Fruit fly (Drosophila melanogaster) whole organism, embryonic: ENCODE measurements around the gene Sil1.

Experiments used
- BEAF-32 ChIP-seq: fragments of 200-800 bp; sonication (Bioruptor generic); optimal IDR thresholded peaks from 3 replicates; lab custom pipeline; 2017; ENCODE audit warnings: missing biosample characterization, missing genetic modification characterization, mild to moderate bottlenecking, moderate library complexity, missing genetic modification reagents
- CG10209 ChIP-seq: fragments of 200-800 bp; sonication (Bioruptor generic); optimal IDR thresholded peaks from 3 replicates; lab custom pipeline; 2017; ENCODE audit warnings: missing biosample characterization, mild to moderate bottlenecking, missing genetic modification characterization, missing genetic modification reagents
- CG11247 ChIP-seq: fragments of 200-800 bp; sonication (Bioruptor generic); IDR thresholded peaks from 2 replicates; pipeline ENCODE4 v1.3.6; 2022; ENCODE audit warnings: missing biosample characterization, missing genetic modification characterization
- CG11695 ChIP-seq: fragments of 200-800 bp; sonication (Bioruptor generic); IDR thresholded peaks from 3 replicates; pipeline ENCODE4 v1.3.6; 2022; ENCODE audit warnings: missing biosample characterization, missing genetic modification characterization
- CG12299 ChIP-seq: fragments of 200-800 bp; sonication (Bioruptor generic); optimal IDR thresholded peaks from 2 replicates; lab custom pipeline; 2018; ENCODE audit warnings: missing biosample characterization, mild to moderate bottlenecking, missing genetic modification characterization
- CG12659 ChIP-seq: fragments of 200-800 bp; sonication (Bioruptor generic); optimal IDR thresholded peaks from 3 replicates; lab custom pipeline; 2017; ENCODE audit warnings: mild to moderate bottlenecking, missing biosample characterization, missing genetic modification reagents, missing genetic modification characterization
- CG13424 ChIP-seq: fragments of 200-800 bp; sonication (Bioruptor generic); optimal IDR thresholded peaks from 2 replicates; lab custom pipeline; 2019; ENCODE audit warnings: missing biosample characterization, mild to moderate bottlenecking, missing genetic modification characterization, moderate library complexity
- CG14667 ChIP-seq: fragments of 200-800 bp; sonication (Bioruptor generic); IDR thresholded peaks from 2 replicates; pipeline ENCODE4 v1.3.6; 2022; ENCODE audit warnings: missing biosample characterization, missing genetic modification characterization
- CG15601 ChIP-seq: fragments of 200-800 bp; sonication (Bioruptor generic); optimal IDR thresholded peaks from 3 replicates; lab custom pipeline; 2019; ENCODE audit warnings: missing biosample characterization, mild to moderate bottlenecking, missing genetic modification characterization, moderate library complexity
- CG1603 ChIP-seq: fragments of 200-800 bp; sonication (Bioruptor generic); optimal IDR thresholded peaks from 2 replicates; lab custom pipeline; 2019; ENCODE audit warnings: missing biosample characterization, mild to moderate bottlenecking, missing genetic modification characterization, moderate library complexity
- CG17186 ChIP-seq: fragments of 200-800 bp; sonication (Bioruptor generic); optimal IDR thresholded peaks from 3 replicates; lab custom pipeline; 2017; ENCODE audit warnings: missing biosample characterization, missing genetic modification reagents, missing genetic modification characterization
- CG17385 ChIP-seq: fragments of 200-800 bp; sonication (Bioruptor generic); optimal IDR thresholded peaks from 3 replicates; lab custom pipeline; 2018; ENCODE audit warnings: missing biosample characterization, mild to moderate bottlenecking, missing genetic modification characterization
- CG3065 ChIP-seq: fragments of 200-800 bp; sonication (Bioruptor generic); optimal IDR thresholded peaks from 2 replicates; lab custom pipeline; 2016; ENCODE audit warnings: missing biosample characterization, missing genetic modification characterization
- CG32532 ChIP-seq: fragments of 200-800 bp; sonication (Bioruptor generic); IDR thresholded peaks from 2 replicates; pipeline ENCODE4 v1.3.6; 2022; ENCODE audit warnings: missing biosample characterization, missing genetic modification characterization
- CG33557 ChIP-seq: fragments of 200-800 bp; sonication (Bioruptor generic); optimal IDR thresholded peaks from 2 replicates; lab custom pipeline; 2019; ENCODE audit warnings: missing biosample characterization, mild to moderate bottlenecking, missing genetic modification characterization, moderate library complexity
- CG3726 ChIP-seq: fragments of 200-800 bp; sonication (Bioruptor generic); IDR thresholded peaks from 3 replicates; pipeline ENCODE4, ENCODE4 v1.3.6; 2022; ENCODE audit warnings: missing biosample characterization, missing genetic modification characterization
- CG3995 ChIP-seq: fragments of 200-800 bp; sonication (Bioruptor generic); optimal IDR thresholded peaks from 3 replicates; lab custom pipeline; 2016; ENCODE audit warnings: missing biosample characterization, missing genetic modification characterization
- CG4282 ChIP-seq: fragments of 200-800 bp; sonication (Bioruptor generic); optimal IDR thresholded peaks from 2 replicates; lab custom pipeline; 2016; ENCODE audit warnings: missing biosample characterization, missing genetic modification characterization
- CG4707 ChIP-seq: fragments of 200-800 bp; sonication (Bioruptor generic); optimal IDR thresholded peaks from 2 replicates; lab custom pipeline; 2018; ENCODE audit warnings: missing biosample characterization, mild to moderate bottlenecking, missing genetic modification characterization, moderate library complexity
- CG6765 ChIP-seq: fragments of 200-800 bp; sonication (Bioruptor generic); optimal IDR thresholded peaks from 3 replicates; lab custom pipeline; 2017; ENCODE audit warnings: missing biosample characterization, mild to moderate bottlenecking, missing genetic modification characterization
- CG6813 ChIP-seq: fragments of 200-800 bp; sonication (Bioruptor generic); optimal IDR thresholded peaks from 2 replicates; lab custom pipeline; 2017; ENCODE audit warnings: missing biosample characterization, missing genetic modification characterization, mild to moderate bottlenecking, moderate library complexity, missing genetic modification reagents
- CG9817 ChIP-seq: fragments of 200-800 bp; sonication (Bioruptor generic); optimal IDR thresholded peaks from 2 replicates; lab custom pipeline; 2018; ENCODE audit warnings: missing biosample characterization, mild to moderate bottlenecking, missing genetic modification characterization, moderate library complexity
- Dbx ChIP-seq: fragments of 200-800 bp; sonication (Bioruptor generic); IDR thresholded peaks from 3 replicates; pipeline ENCODE4 v1.3.6; 2022; ENCODE audit warnings: missing biosample characterization, missing genetic modification characterization
- Dll ChIP-seq: fragments of 200-800 bp; sonication (Bioruptor generic); IDR thresholded peaks from 4 replicates; pipeline ENCODE4 v1.3.6; 2022; ENCODE audit warnings: missing biosample characterization, missing genetic modification characterization; ENCODE audit not compliant: partially characterized antibody
- Drgx ChIP-seq: fragments of 200-800 bp; sonication (Bioruptor generic); IDR thresholded peaks from 2 replicates; pipeline ENCODE4 v1.3.6; 2022; ENCODE audit warnings: missing biosample characterization, missing genetic modification characterization
- Elba2 ChIP-seq: fragments of 200-800 bp; sonication (Bioruptor generic); optimal IDR thresholded peaks from 3 replicates; lab custom pipeline; 2016; ENCODE audit warnings: missing biosample characterization, missing genetic modification characterization
- Lim3 ChIP-seq: fragments of 200-800 bp; sonication (Bioruptor generic); IDR thresholded peaks from 2 replicates; pipeline ENCODE4 v1.3.6; 2022; ENCODE audit warnings: missing biosample characterization, missing genetic modification characterization
- Mad ChIP-seq: fragments of 200-800 bp; sonication (Bioruptor generic); optimal IDR thresholded peaks from 2 replicates; lab custom pipeline; 2016; ENCODE audit warnings: missing biosample characterization, missing genetic modification characterization
- Mes4 ChIP-seq: fragments of 200-800 bp; sonication (Bioruptor generic); optimal IDR thresholded peaks from 2 replicates; lab custom pipeline; 2016; ENCODE audit warnings: missing biosample characterization, missing genetic modification characterization
- Nf-YA ChIP-seq: fragments of 200-800 bp; sonication (Bioruptor generic); IDR thresholded peaks from 2 replicates; pipeline ENCODE4 v1.3.6; 2022; ENCODE audit warnings: missing biosample characterization, missing genetic modification characterization
- Rfx ChIP-seq: fragments of 200-800 bp; sonication (Bioruptor generic); IDR thresholded peaks from 2 replicates; pipeline ENCODE4 v1.3.6; 2022; ENCODE audit warnings: missing biosample characterization, missing genetic modification characterization
- Sox102F ChIP-seq: fragments of 200-800 bp; sonication (Bioruptor generic); optimal IDR thresholded peaks from 2 replicates; lab custom pipeline; 2018; ENCODE audit warnings: missing biosample characterization, mild to moderate bottlenecking, missing genetic modification characterization, moderate library complexity
- Sry-δ ChIP-seq: fragments of 200-800 bp; sonication (Bioruptor generic); optimal IDR thresholded peaks from 2 replicates; lab custom pipeline; 2016; ENCODE audit warnings: missing biosample characterization, missing genetic modification characterization
- Trl ChIP-seq, 3 experiments: fragments of >200 bp in 2 of 3; fragments of 200-800 bp in 1 of 3; sonication (Bioruptor generic) in 1 of 3; optimal IDR thresholded peaks; 2 replicates in 1 of 3; 3 replicates in 2 of 3; lab custom pipeline; 2016 to 2017; ENCODE audit warnings: missing biosample characterization in 1 of 3, missing genetic modification characterization in 1 of 3
- br ChIP-seq: fragments of >200 bp; optimal IDR thresholded peaks from 2 replicates; lab custom pipeline; 2017
- crc ChIP-seq: fragments of 200-800 bp; sonication (Bioruptor generic); optimal IDR thresholded peaks from 2 replicates; lab custom pipeline; 2016; ENCODE audit warnings: missing biosample characterization, missing genetic modification characterization
- danr ChIP-seq: fragments of 200-800 bp; sonication (Bioruptor generic); IDR thresholded peaks from 2 replicates; pipeline ENCODE4 v1.3.6; 2022; ENCODE audit warnings: missing biosample characterization, missing genetic modification characterization
- eyg ChIP-seq: fragments of 200-800 bp; sonication (Bioruptor generic); optimal IDR thresholded peaks from 3 replicates; lab custom pipeline; 2016; ENCODE audit warnings: missing biosample characterization, missing genetic modification characterization
- fd102C ChIP-seq: fragments of 200-800 bp; sonication (Bioruptor generic); optimal IDR thresholded peaks from 2 replicates; lab custom pipeline; 2018; ENCODE audit warnings: missing biosample characterization, mild to moderate bottlenecking, missing genetic modification characterization, moderate library complexity
- fru ChIP-seq: fragments of >200 bp; optimal IDR thresholded peaks from 2 replicates; lab custom pipeline; 2017
- inv ChIP-seq: fragments of 200-800 bp; sonication (Bioruptor generic); IDR thresholded peaks from 2 replicates; pipeline ENCODE4 v1.3.6; 2022; ENCODE audit warnings: missing biosample characterization, missing genetic modification characterization; ENCODE audit not compliant: partially characterized antibody
- maf-S ChIP-seq: fragments of 200-800 bp; sonication (Bioruptor generic); optimal IDR thresholded peaks from 2 replicates; lab custom pipeline; 2016; ENCODE audit warnings: missing biosample characterization, missing genetic modification characterization
- rib ChIP-seq: fragments of 200-800 bp; sonication (Bioruptor generic); IDR thresholded peaks from 2 replicates; pipeline ENCODE4 v1.3.6; 2022; ENCODE audit warnings: missing biosample characterization, missing genetic modification characterization
- row ChIP-seq: fragments of 200-800 bp; sonication (Bioruptor generic); IDR thresholded peaks from 3 replicates; pipeline ENCODE4 v1.3.6; 2022; ENCODE audit warnings: missing biosample characterization, missing genetic modification characterization
- stwl ChIP-seq: fragments of 200-800 bp; sonication (Bioruptor generic); optimal IDR thresholded peaks from 3 replicates; lab custom pipeline; 2018; ENCODE audit warnings: missing biosample characterization, mild to moderate bottlenecking, missing genetic modification characterization, moderate library complexity
- tll ChIP-seq, 2 experiments: fragments of 200-800 bp in 1 of 2; fragments of >200 bp in 1 of 2; sonication (Bioruptor generic) in 1 of 2; optimal IDR thresholded peaks; 2 replicates each; lab custom pipeline; 2017 to 2019; ENCODE audit warnings: missing biosample characterization in 2 of 2, missing genetic modification characterization in 2 of 2, mild to moderate bottlenecking in 1 of 2, moderate library complexity in 1 of 2
- tx ChIP-seq: fragments of 200-800 bp; sonication (Bioruptor generic); optimal IDR thresholded peaks from 2 replicates; lab custom pipeline; 2016; ENCODE audit warnings: missing biosample characterization, missing genetic modification characterization
- unc-4 ChIP-seq: fragments of 200-800 bp; sonication (Bioruptor generic); IDR thresholded peaks from 2 replicates; pipeline ENCODE4 v1.3.6; 2022; ENCODE audit warnings: missing biosample characterization, missing genetic modification characterization; ENCODE audit not compliant: partially characterized antibody
- z ChIP-seq: fragments of 200-800 bp; sonication (Bioruptor generic); IDR thresholded peaks from 3 replicates; pipeline ENCODE4 v1.3.6; 2022; ENCODE audit warnings: missing biosample characterization, missing genetic modification characterization

The Sil1 gene

dm6 chr3R:25249145-25250141 lies 14.1 kb upstream of the Sil1 start, which contains the start of gene Nup358 (continued):
- TF ChIP-seq fd102C (no peak), CG32532 (peak; percentile 21; the same call in 1 of the 2 replicates), Trl (optimal IDR thresholded peaks at IDR 0.05; lab: Kevin White, UChicago) (no peak), Trl (GFP tag; optimal IDR thresholded peaks at IDR 0.05; lab: Kevin White, UChicago) (no peak), CG14667 (no peak), Sry-δ (GFP tag; lab: Kevin White, UChicago) (peak; percentile 91), unc-4 (peak; percentile 96), CG17385 (peak; percentile 71), CG1603 (tag; lab: Kevin White, UChicago) (peak; percentile 62), tx (GFP tag; lab: Kevin White, UChicago) (no peak), Elba2 (GFP tag; lab: Kevin White, UChicago) (no peak), Mes4 (GFP tag; lab: Kevin White, UChicago) (no peak), CG6813 (no peak), maf-S (GFP tag; lab: Kevin White, UChicago) (no peak), CG13424 (tag; lab: Kevin White, UChicago) (no peak), CG6765 (GFP tag; lab: Kevin White, UChicago) (no peak), CG12659 (GFP tag; lab: Kevin White, UChicago) (peak; percentile 46), CG10209 (GFP tag; lab: Kevin White, UChicago) (no peak), CG11695 (no peak), tll (GFP tag; optimal IDR thresholded peaks at IDR 0.05; lab: Kevin White, UChicago) (no peak), inv (peak; percentile 98), CG4707 (GFP tag; lab: Kevin White, UChicago) (no peak), z (GFP tag; lab: Robert Waterston, UW) (no peak), CG9817 (no peak), CG12299 (tag; lab: Kevin White, UChicago) (no peak), Dll (GFP tag; lab: Robert Waterston, UW) (peak; percentile 96), Drgx (GFP tag; lab: Robert Waterston, UW) (no peak), CG15601 (tag; lab: Kevin White, UChicago) (peak; percentile 37), BEAF-32 (GFP tag; lab: Kevin White, UChicago) (peak; percentile 95), Nf-YA (GFP tag; lab: Robert Waterston, UW) (no peak), Lim3 (no peak), Dbx (GFP tag; lab: Robert Waterston, UW) (peak; percentile 54; the same call in 1 of the 3 replicates), danr (GFP tag; lab: Robert Waterston, UW) (no peak), CG3065 (GFP tag; lab: Kevin White, UChicago) (no peak), CG11247 (GFP tag; lab: Robert Waterston, UW) (no peak), Sox102F (GFP tag; lab: Kevin White, UChicago) (no peak), br (lab: Kevin White, UChicago) (no peak), Mad (no peak), row (GFP tag; lab: Robert Waterston, UW) (peak; percentile 64), rib (GFP tag; lab: Robert Waterston, UW) (peak; percentile 95), Rfx (GFP tag; lab: Robert Waterston, UW) (peak; percentile 60), crc (GFP tag; lab: Kevin White, UChicago) (no peak), fru (lab: Kevin White, UChicago) (no peak), CG3726 (GFP tag; lab: Robert Waterston, UW) (no peak), CG3995 (GFP tag; lab: Kevin White, UChicago) (peak; percentile 53), eyg (GFP tag; lab: Kevin White, UChicago) (no peak), CG33557 (no peak), CG4282 (GFP tag; lab: Kevin White, UChicago) (no peak), stwl (tag; lab: Kevin White, UChicago) (peak; percentile 62), CG17186 (peak; percentile 58)
